Fruit fly (Drosophila melanogaster): ENCODE measurements around the gene Ca-alpha1T.

The Ca-alpha1T gene

dm6 chrX:6192332-6192731 is at the start of gene Ca-alpha1T:
TSS of gene Ca-alpha1T (minus strand) at chrX:6192483.
- TF ChIP-seq CG8290 (GFP tag; optimal IDR thresholded peaks at IDR 0.05) (no peak), CG8290 (tag; optimal IDR thresholded peaks at IDR 0.05) (peak in 1 of 2 experiments; percentile 37), Rfx (GFP tag; IDR thresholded peaks at IDR 0.05) (0 out of 2 replicates have a peak, but pooled peaks have one; percentile 35), jigr1 (GFP tag; IDR thresholded peaks at IDR 0.05) (no peak), scrt (GFP tag; optimal IDR thresholded peaks at IDR 0.05) (peak; percentile 78), Deaf1 (tag; optimal IDR thresholded peaks at IDR 0.05) (peak; percentile 93), CG13894 (tag; optimal IDR thresholded peaks at IDR 0.05) (peak; percentile 0), p53 (GFP tag; optimal IDR thresholded peaks at IDR 0.05) (peak; percentile 27), ftz-f1 (GFP tag; optimal IDR thresholded peaks at IDR 0.05) (no peak), Jarid2 (GFP tag; optimal IDR thresholded peaks at IDR 0.05) (peak; percentile 32), NFAT (GFP tag; IDR thresholded peaks at IDR 0.05) (no peak), lab (GFP tag; optimal IDR thresholded peaks at IDR 0.05) (peak; percentile 6), Adf1 (GFP tag; IDR thresholded peaks at IDR 0.05) (peak; percentile 92), gt (GFP tag; IDR thresholded peaks at IDR 0.05) (no peak), CG11504 (tag; optimal IDR thresholded peaks at IDR 0.05) (peak; percentile 19), HLH3B (GFP tag; IDR thresholded peaks at IDR 0.05) (0 out of 2 replicates have a peak, but pooled peaks have one; percentile 10), sr (GFP tag; IDR thresholded peaks at IDR 0.05) (peak; percentile 74)

- TF ChIP-seq knrl (GFP tag; IDR thresholded peaks at IDR 0.05; ENCODE audit: partially characterized antibody) (no peak), PHDP (tag; optimal IDR thresholded peaks at IDR 0.05) (no peak), amos (GFP tag; IDR thresholded peaks at IDR 0.05; ENCODE audit: partially characterized antibody) (no peak), crp (GFP tag; optimal IDR thresholded peaks at IDR 0.05) (no peak), gsb-n (tag; optimal IDR thresholded peaks at IDR 0.05) (no peak), D (optimal IDR thresholded peaks at IDR 0.05) (no peak), D (GFP tag; optimal IDR thresholded peaks at IDR 0.05) (no peak), ci (GFP tag; IDR thresholded peaks at IDR 0.05) (no peak), CG31441 (GFP tag; IDR thresholded peaks at IDR 0.05) (no peak)
Measured at dm6 chrX:6237015-6237414, 44.7 kb upstream of the Ca-alpha1T start, which contains the start of gene CG14445. TSS of gene CG14445 (plus strand) at chrX:6237315.

- TF ChIP-seq Trl (optimal IDR thresholded peaks at IDR 0.05) = peak; percentile 19 to 36
- no peak for TF ChIP-seq Trl (GFP tag; optimal IDR thresholded peaks at IDR 0.05)
- peak; percentile 62 for TF ChIP-seq cg (GFP tag; optimal IDR thresholded peaks at IDR 0.05)
- no peak for TF ChIP-seq ken (GFP tag; IDR thresholded peaks at IDR 0.05)
- TF ChIP-seq CG1832 (GFP tag; optimal IDR thresholded peaks at IDR 0.05) = peak; percentile 83
Measured at dm6 chrX:6231764-6232163, 39.5 kb upstream of the Ca-alpha1T start.

dm6 chrX:6225472-6226049 is 33.3 kb upstream of the Ca-alpha1T start, which contains the start of gene dtn:
TSS of gene dtn (plus strand) at chrX:6225647.
- no peak for TF ChIP-seq CG8359 (GFP tag; optimal IDR thresholded peaks at IDR 0.05; ENCODE audit: borderline replicate concordance)
- TF ChIP-seq Neu2 (GFP tag; optimal IDR thresholded peaks at IDR 0.05; ENCODE audit: borderline replicate concordance) = peak; percentile 16
- no peak for TF ChIP-seq exex (tag; optimal IDR thresholded peaks at IDR 0.05)
- no peak for TF ChIP-seq tin (GFP tag; optimal IDR thresholded peaks at IDR 0.05)
- no peak for TF ChIP-seq Hmx (GFP tag; optimal IDR thresholded peaks at IDR 0.05)
- TF ChIP-seq mld (GFP tag; IDR thresholded peaks at IDR 0.05; ENCODE audit: partially characterized antibody) = no peak
- no peak for TF ChIP-seq abd-A (tag; optimal IDR thresholded peaks at IDR 0.05)
- no peak for TF ChIP-seq pum (GFP tag; optimal IDR thresholded peaks at IDR 0.05)
- TF ChIP-seq CG10462 (GFP tag; optimal IDR thresholded peaks at IDR 0.05) = no peak
- TF ChIP-seq CG4617 (GFP tag; optimal IDR thresholded peaks at IDR 0.05; ENCODE audit: borderline replicate concordance) = peak; percentile 78
- TF ChIP-seq CG14965 (GFP tag; optimal IDR thresholded peaks at IDR 0.05; ENCODE audit: borderline replicate concordance) = no peak
- TF ChIP-seq CG12391 (tag; optimal IDR thresholded peaks at IDR 0.05) = peak; percentile 10
- no peak for TF ChIP-seq vfl (GFP tag; optimal IDR thresholded peaks at IDR 0.05)
- no peak for TF ChIP-seq shn (GFP tag; optimal IDR thresholded peaks at IDR 0.05)
- TF ChIP-seq CG18599 (GFP tag; optimal IDR thresholded peaks at IDR 0.05) = no peak
- TF ChIP-seq Stat92E (GFP tag; optimal IDR thresholded peaks at IDR 0.05) = no peak
- no peak for TF ChIP-seq Elba2 (GFP tag; optimal IDR thresholded peaks at IDR 0.05)

Measured in whole organism, embryonic.